Fruit fly (Drosophila melanogaster) whole organism, adult: Measurements from ENCODE around the gene CG34256.

Experiments used
- CG1620 ChIP-seq: fragments of 200-800 bp; sonication (Bioruptor generic); optimal IDR thresholded peaks from 2 replicates; lab custom pipeline; 2016; ENCODE audit warnings: missing biosample characterization, missing genetic modification characterization
- Clk ChIP-seq: fragments of 200-800 bp; sonication (Bioruptor generic); optimal IDR thresholded peaks from 2 replicates; lab custom pipeline; 2017; ENCODE audit warnings: missing biosample characterization, missing genetic modification characterization
- Hr96 ChIP-seq: fragments of 200-800 bp; sonication (Bioruptor generic); optimal IDR thresholded peaks from 2 replicates; lab custom pipeline; 2016; ENCODE audit warnings: missing biosample characterization, missing genetic modification characterization
- ovo ChIP-seq: fragments of 200-800 bp; sonication (Bioruptor generic); optimal IDR thresholded peaks from 2 replicates; lab custom pipeline; 2016; ENCODE audit warnings: missing biosample characterization, missing genetic modification characterization

- TF ChIP-seq Hr96 (no peak), CG1620 (GFP tag; lab: Kevin White, UChicago) (no peak), ovo (GFP tag; lab: Kevin White, UChicago) (no peak), Clk (GFP tag; lab: Kevin White, UChicago) (no peak)
Observed at dm6 chr3L:18949137-18949536, 40.5 kb downstream of the CG34256 start.
